Worm (Caenorhabditis elegans): Measurements from ENCODE around the gene Y81G3A.2.

Gene Y81G3A.2

ce11 chrII:13091123-13091522, 10.4 kb downstream of the Y81G3A.2 start, which contains the start of gene Y81G3A.4:
Y81G3A.4 (plus strand) TSS chrII:13091423.
- TF ChIP-seq unc-55 (GFP tag; optimal IDR thresholded peaks at IDR 0.05), result no peak
- TF ChIP-seq C34F6.9 (tag; optimal IDR thresholded peaks at IDR 0.05), result no peak
- TF ChIP-seq aly-2 (tag; optimal IDR thresholded peaks at IDR 0.05), result no peak
- TF ChIP-seq lin-13 (GFP tag; optimal IDR thresholded peaks at IDR 0.05), result no peak
- no peak for TF ChIP-seq nhr-6 (tag; optimal IDR thresholded peaks at IDR 0.05)
- TF ChIP-seq F13H6.1 (tag; optimal IDR thresholded peaks at IDR 0.05), result no peak
- TF ChIP-seq lin-11 (tag; optimal IDR thresholded peaks at IDR 0.05), result no peak
- TF ChIP-seq ama-1 (optimal IDR thresholded peaks at IDR 0.05), result no peak
- no peak for TF ChIP-seq zag-1 (tag; optimal IDR thresholded peaks at IDR 0.05)
- TF ChIP-seq ZK546.5 (tag; optimal IDR thresholded peaks at IDR 0.05), result no peak
- TF ChIP-seq alr-1 (tag; optimal IDR thresholded peaks at IDR 0.05), result no peak
- no peak for TF ChIP-seq snpc-4 (tag; optimal IDR thresholded peaks at IDR 0.05)
- TF ChIP-seq Y55F3AM.14 (GFP tag; optimal IDR thresholded peaks at IDR 0.05), result no peak
- no peak for TF ChIP-seq nhr-21 (tag; optimal IDR thresholded peaks at IDR 0.05)
- no peak for TF ChIP-seq lin-39 (tag; optimal IDR thresholded peaks at IDR 0.05)
- no peak for TF ChIP-seq egl-27 (tag; optimal IDR thresholded peaks at IDR 0.05)
- TF ChIP-seq unc-62 (GFP tag; optimal IDR thresholded peaks at IDR 0.05), result no peak
- no peak for TF ChIP-seq peb-1 (tag; optimal IDR thresholded peaks at IDR 0.05)

ce11 chrII:13091857-13092256, 11.2 kb downstream of the Y81G3A.2 start:
- TF ChIP-seq ztf-1 (GFP tag; conservative IDR thresholded peaks at IDR 0.05) (no peak), egl-27 (tag; optimal IDR thresholded peaks at IDR 0.05) (no peak), ZK546.5 (tag; optimal IDR thresholded peaks at IDR 0.05) (no peak), alr-1 (tag; optimal IDR thresholded peaks at IDR 0.05) (no peak), F13H6.1 (tag; optimal IDR thresholded peaks at IDR 0.05) (no peak), nhr-11 (tag; optimal IDR thresholded peaks at IDR 0.05) (no peak)

- no peak for TF ChIP-seq nhr-12 (tag; optimal IDR thresholded peaks at IDR 0.05)
- no peak for TF ChIP-seq nhr-10 (tag; optimal IDR thresholded peaks at IDR 0.05)
Measured at ce11 chrII:13096345-13096744, 15.6 kb downstream of the Y81G3A.2 start.

ce11 chrII:13098175-13098574, 17.5 kb downstream of the Y81G3A.2 start, which contains the start of gene col-86:
col-86 (minus strand) TSS chrII:13098275.
- TF ChIP-seq mdl-1 (tag; optimal IDR thresholded peaks at IDR 0.05) (no peak), nhr-237 (tag; optimal IDR thresholded peaks at IDR 0.05) (no peak), R02D3.7 (tag; optimal IDR thresholded peaks at IDR 0.05) (no peak), zag-1 (tag; optimal IDR thresholded peaks at IDR 0.05) (no peak), elt-1 (tag; optimal IDR thresholded peaks at IDR 0.05) (no peak), nhr-129 (tag; optimal IDR thresholded peaks at IDR 0.05) (no peak), ztf-1 (GFP tag; conservative IDR thresholded peaks at IDR 0.05) (no peak), alr-1 (tag; optimal IDR thresholded peaks at IDR 0.05) (no peak), nhr-10 (tag; optimal IDR thresholded peaks at IDR 0.05) (no peak), unc-39 (tag; optimal IDR thresholded peaks at IDR 0.05) (no peak), peb-1 (tag; optimal IDR thresholded peaks at IDR 0.05) (no peak)

ce11 chrII:13107719-13108118, 27.0 kb downstream of the Y81G3A.2 start, which contains the start of gene pqn-32:
pqn-32 (plus strand) TSS chrII:13108019.
- no peak for TF ChIP-seq ztf-11 (tag; optimal IDR thresholded peaks at IDR 0.05)
- TF ChIP-seq peb-1 (tag; optimal IDR thresholded peaks at IDR 0.05), result no peak
- no peak for TF ChIP-seq fos-1 (tag; optimal IDR thresholded peaks at IDR 0.05)
- TF ChIP-seq blmp-1 (tag; optimal IDR thresholded peaks at IDR 0.05; ENCODE audit: insufficient read depth), result no peak
- TF ChIP-seq lin-13 (GFP tag; optimal IDR thresholded peaks at IDR 0.05), result no peak
- no peak for TF ChIP-seq C34F6.9 (tag; optimal IDR thresholded peaks at IDR 0.05)
- no peak for TF ChIP-seq ceh-16 (tag; optimal IDR thresholded peaks at IDR 0.05)

ce11 chrII:13116710-13117109, 36.0 kb downstream of the Y81G3A.2 start, which contains the start of gene rict-1:
rict-1 (minus strand) TSS chrII:13116810.
- no peak for TF ChIP-seq nhr-129 (tag; optimal IDR thresholded peaks at IDR 0.05)

- TF ChIP-seq mdl-1 (tag; optimal IDR thresholded peaks at IDR 0.05) (peak in 1 of 2 experiments; percentile 12), dmd-4 (tag; optimal IDR thresholded peaks at IDR 0.05) (no peak), lsy-2 (tag; optimal IDR thresholded peaks at IDR 0.05) (peak; percentile 44 to 77), snpc-4 (tag; optimal IDR thresholded peaks at IDR 0.05) (peak; percentile 73), gmeb-1 (tag; optimal IDR thresholded peaks at IDR 0.05) (peak; percentile 75), lin-11 (tag; optimal IDR thresholded peaks at IDR 0.05) (peak; percentile 1), sma-3 (GFP tag; optimal IDR thresholded peaks at IDR 0.05) (peak; percentile 80), fos-1 (tag; optimal IDR thresholded peaks at IDR 0.05) (peak; percentile 22), nhr-21 (tag; optimal IDR thresholded peaks at IDR 0.05) (peak; percentile 21), nhr-23 (tag; optimal IDR thresholded peaks at IDR 0.05) (no peak), C34F6.9 (tag; optimal IDR thresholded peaks at IDR 0.05) (peak; percentile 69), sem-4 (tag; optimal IDR thresholded peaks at IDR 0.05) (peak; percentile 72), ztf-1 (GFP tag; conservative IDR thresholded peaks at IDR 0.05) (no peak), lin-13 (GFP tag; optimal IDR thresholded peaks at IDR 0.05) (no peak), mbf-1 (tag; optimal IDR thresholded peaks at IDR 0.05) (no peak), crh-2 (tag; optimal IDR thresholded peaks at IDR 0.05) (peak; percentile 50), unc-55 (GFP tag; optimal IDR thresholded peaks at IDR 0.05) (peak; percentile 70)
Measured at ce11 chrII:13117135-13117534, 36.4 kb downstream of the Y81G3A.2 start, which contains the start of gene gfm-1. gfm-1 (plus strand) TSS chrII:13117483.

Measured in whole organism, L2 larva.